Fruit fly (Drosophila melanogaster) whole organism, wandering third instar larva: Measurements from ENCODE around the gene Pak3.

ENCODE experiments used
- Abd-B ChIP-seq: fragments of >200 bp; optimal IDR thresholded peaks from 2 replicates; lab custom pipeline; 2017; ENCODE audit warnings: missing biosample characterization, missing genetic modification characterization
- CG32264 ChIP-seq: fragments of 200-800 bp; sonication (Bioruptor generic); optimal IDR thresholded peaks from 2 replicates; lab custom pipeline; 2016; ENCODE audit warnings: missing biosample characterization, missing genetic modification characterization
- CG9705 ChIP-seq: fragments of 200-800 bp; sonication (Bioruptor generic); optimal IDR thresholded peaks from 2 replicates; lab custom pipeline; 2018; ENCODE audit warnings: missing biosample characterization, mild to moderate bottlenecking, missing genetic modification characterization
- CrebA ChIP-seq: fragments of 200-800 bp; sonication (Bioruptor generic); optimal IDR thresholded peaks from 2 replicates; lab custom pipeline; 2016; ENCODE audit warnings: missing biosample characterization, mild to moderate bottlenecking, missing genetic modification characterization, borderline replicate concordance
- Dfd ChIP-seq: fragments of >200 bp; optimal IDR thresholded peaks from 2 replicates; lab custom pipeline; 2017; ENCODE audit warnings: missing biosample characterization, missing genetic modification characterization
- Dif ChIP-seq: fragments of 200-275, 200-300 bp; sonication (Bioruptor generic); optimal IDR thresholded peaks from 2 replicates; lab custom pipeline; 2018; ENCODE audit warnings: missing biosample characterization, missing genetic modification characterization; ENCODE audit not compliant: partially characterized antibody
- GATAd ChIP-seq: sonication (Bioruptor generic); optimal IDR thresholded peaks from 2 replicates; lab custom pipeline; 2016; ENCODE audit warnings: missing biosample characterization, missing genetic modification characterization
- HLH106 ChIP-seq: fragments of 200-800 bp; optimal IDR thresholded peaks from 3 replicates; lab custom pipeline; 2019; ENCODE audit warnings: missing biosample characterization, mild to moderate bottlenecking, missing genetic modification characterization, moderate library complexity
- Hnf4 ChIP-seq: fragments of 200-800 bp; sonication (Bioruptor generic); optimal IDR thresholded peaks from 2 replicates; lab custom pipeline; 2016; ENCODE audit warnings: missing biosample characterization, mild to moderate bottlenecking, missing genetic modification characterization
- Hr78 ChIP-seq: fragments of >200 bp; optimal IDR thresholded peaks from 2 replicates; lab custom pipeline; 2017; ENCODE audit warnings: missing biosample characterization, missing genetic modification characterization
- Hr83 ChIP-seq: fragments of 200-300 bp; sonication (Bioruptor generic); optimal IDR thresholded peaks from 2 replicates; lab custom pipeline; 2016; ENCODE audit warnings: missing biosample characterization, mild to moderate bottlenecking, missing genetic modification characterization, moderate library complexity; ENCODE audit not compliant: poor library complexity, severe bottlenecking
- Jra ChIP-seq: sonication (Bioruptor generic); optimal IDR thresholded peaks from 2 replicates; lab custom pipeline; 2016; ENCODE audit warnings: missing biosample characterization, missing genetic modification characterization
- Mio ChIP-seq: sonication (Bioruptor generic); optimal IDR thresholded peaks from 2 replicates; lab custom pipeline; 2016; ENCODE audit warnings: missing biosample characterization, missing genetic modification characterization
- Myc ChIP-seq: fragments of >200 bp; optimal IDR thresholded peaks from 2 replicates; lab custom pipeline; 2017
- N ChIP-seq: fragments of >200 bp; optimal IDR thresholded peaks from 2 replicates; lab custom pipeline; 2018; ENCODE audit warnings: missing biosample characterization, missing external identifiers, missing genetic modification characterization
- OdsH ChIP-seq: fragments of 200-800 bp; sonication (Bioruptor generic); optimal IDR thresholded peaks from 2 replicates; lab custom pipeline; 2016; ENCODE audit warnings: missing biosample characterization, mild to moderate bottlenecking, missing genetic modification characterization
- Rel ChIP-seq, 2 experiments: fragments of 200-800 bp; sonication (Bioruptor generic) in 1 of 2; optimal IDR thresholded peaks; 2 replicates in 1 of 2; 3 replicates in 1 of 2; lab custom pipeline; 2016 to 2019; ENCODE audit warnings: mild to moderate bottlenecking in 2 of 2, missing biosample characterization in 2 of 2, missing genetic modification characterization in 2 of 2, moderate library complexity in 1 of 2
- Sp1 ChIP-seq: fragments of 200-800 bp; sonication (Bioruptor generic); optimal IDR thresholded peaks from 3 replicates; lab custom pipeline; 2019; ENCODE audit warnings: missing biosample characterization, mild to moderate bottlenecking, missing genetic modification characterization, moderate library complexity
- Vsx2 ChIP-seq: fragments of 200-300, 225-300 bp; sonication (Bioruptor generic); optimal IDR thresholded peaks from 2 replicates; lab custom pipeline; 2018; ENCODE audit warnings: missing biosample characterization, missing genetic modification characterization; ENCODE audit not compliant: partially characterized antibody
- br ChIP-seq: fragments of 200-800 bp; sonication (Bioruptor generic); optimal IDR thresholded peaks from 2 replicates; lab custom pipeline; 2016; ENCODE audit warnings: missing biosample characterization, missing genetic modification characterization
- brk ChIP-seq: fragments of 200-800 bp; sonication (Bioruptor generic); optimal IDR thresholded peaks from 2 replicates; lab custom pipeline; 2016; ENCODE audit warnings: missing biosample characterization, mild to moderate bottlenecking, missing genetic modification characterization
- dl ChIP-seq, 2 experiments: fragments of 175-275, 200-275 bp in 1 of 2; fragments of 200-275 bp in 1 of 2; sonication (Bioruptor generic); optimal IDR thresholded peaks; lab custom pipeline; 2018; ENCODE audit warnings: mild to moderate bottlenecking in 2 of 2, missing biosample characterization in 2 of 2, missing genetic modification characterization in 2 of 2, moderate library complexity in 2 of 2; ENCODE audit not compliant: partially characterized antibody in 2 of 2, insufficient read depth in 1 of 2
- dmrt93B ChIP-seq: fragments of 200-800 bp; sonication (Bioruptor generic); optimal IDR thresholded peaks from 2 replicates; lab custom pipeline; 2018; ENCODE audit warnings: missing biosample characterization, mild to moderate bottlenecking, missing genetic modification characterization
- dsf ChIP-seq: sonication (Bioruptor generic); optimal IDR thresholded peaks from 2 replicates; lab custom pipeline; 2016; ENCODE audit warnings: missing biosample characterization, missing genetic modification characterization, borderline replicate concordance
- ey ChIP-seq: fragments of 200-800 bp; sonication (Bioruptor generic); optimal IDR thresholded peaks from 2 replicates; lab custom pipeline; 2016; ENCODE audit warnings: missing biosample characterization, missing genetic modification characterization
- foxo ChIP-seq, 2 experiments: fragments of 200-800 bp; sonication (Bioruptor generic); optimal IDR thresholded peaks; 2 replicates in 1 of 2; 3 replicates in 1 of 2; lab custom pipeline; 2016 to 2017; ENCODE audit warnings: missing biosample characterization in 2 of 2, missing genetic modification characterization in 2 of 2
- fru ChIP-seq: fragments of 200-800 bp; sonication (Bioruptor generic); optimal IDR thresholded peaks from 3 replicates; lab custom pipeline; 2016; ENCODE audit warnings: missing biosample characterization, mild to moderate bottlenecking, missing genetic modification characterization
- h ChIP-seq: fragments of 200-800 bp; sonication (Bioruptor generic); optimal IDR thresholded peaks from 3 replicates; lab custom pipeline; 2016; ENCODE audit warnings: missing biosample characterization, mild to moderate bottlenecking, missing genetic modification characterization
- jim ChIP-seq: fragments of 175-275, 200-325 bp; sonication (Bioruptor generic); optimal IDR thresholded peaks from 2 replicates; lab custom pipeline; 2016; ENCODE audit warnings: missing biosample characterization, mild to moderate bottlenecking, missing genetic modification characterization
- lola ChIP-seq: fragments of >200 bp; optimal IDR thresholded peaks from 2 replicates; lab custom pipeline; 2017; ENCODE audit warnings: missing biosample characterization, missing genetic modification characterization
- pan ChIP-seq: fragments of >200 bp; optimal IDR thresholded peaks from 2 replicates; lab custom pipeline; 2017
- psq ChIP-seq: fragments of 200-800 bp; sonication (Bioruptor generic); optimal IDR thresholded peaks from 3 replicates; lab custom pipeline; 2017; ENCODE audit warnings: missing biosample characterization, mild to moderate bottlenecking, missing genetic modification characterization, moderate library complexity
- rgr ChIP-seq: fragments of 200-800 bp; sonication (Bioruptor generic); optimal IDR thresholded peaks from 3 replicates; lab custom pipeline; 2016; ENCODE audit warnings: missing biosample characterization, mild to moderate bottlenecking, missing genetic modification characterization
- sage ChIP-seq: fragments of 200-800 bp; sonication (Bioruptor generic); optimal IDR thresholded peaks from 2 replicates; lab custom pipeline; 2016; ENCODE audit warnings: missing biosample characterization, mild to moderate bottlenecking, missing genetic modification characterization
- sv ChIP-seq: fragments of 200-800 bp; sonication (Bioruptor generic); optimal IDR thresholded peaks from 3 replicates; lab custom pipeline; 2016; ENCODE audit warnings: missing biosample characterization, missing genetic modification characterization
- tai ChIP-seq: sonication (Bioruptor generic); optimal IDR thresholded peaks from 2 replicates; lab custom pipeline; 2016; ENCODE audit warnings: missing biosample characterization, missing genetic modification characterization
- usp ChIP-seq: fragments of >200 bp; optimal IDR thresholded peaks from 2 replicates; lab custom pipeline; 2017; ENCODE audit warnings: missing biosample characterization, missing genetic modification characterization
- woc ChIP-seq: sonication (Bioruptor generic); optimal IDR thresholded peaks from 2 replicates; lab custom pipeline; 2016; ENCODE audit warnings: missing biosample characterization, mild to moderate bottlenecking, missing genetic modification characterization

The Pak3 gene

dm6 chr3R:16442937-16443336 lies 10.7 kb downstream of the Pak3 start, which contains the start of the genes Ttc1 and CG14882 (continued):
- TF ChIP-seq pan (lab: Kevin White, UChicago) (no peak), Hnf4 (GFP tag; lab: Kevin White, UChicago) (no peak), tai (GFP tag; lab: Kevin White, UChicago) (no peak), psq (GFP tag; lab: Kevin White, UChicago) (peak; percentile 83), Sp1 (GFP tag; lab: Kevin White, UChicago) (peak; percentile 75), sage (GFP tag; lab: Kevin White, UChicago) (no peak), rgr (peak; percentile 96), OdsH (peak; percentile 91), sv (peak; percentile 87)

dm6 chr3R:16441367-16441923 lies 12.2 kb downstream of the Pak3 start, which contains the start of gene ema:
Gene ema, minus strand, starts transcription at chr3R:16441661.
- TF ChIP-seq dsf (GFP tag; lab: Kevin White, UChicago) (no peak), Dif (GFP tag; lab: Kevin White, UChicago) (no peak), OdsH (no peak), pan (lab: Kevin White, UChicago) (no peak), sage (GFP tag; lab: Kevin White, UChicago) (no peak), rgr (peak; percentile 16), dmrt93B (no peak), Dfd (GFP tag; lab: Kevin White, UChicago) (no peak), Hr83 (peak; percentile 50), woc (peak; percentile 79), Myc (lab: Kevin White, UChicago) (peak; percentile 28), h (no peak), CG32264 (GFP tag; lab: Kevin White, UChicago) (no peak), N (GFP tag; lab: Kevin White, UChicago) (no peak), Rel (GFP tag; optimal IDR thresholded peaks at IDR 0.05; lab: Kevin White, UChicago) (no peak), Rel (tag; optimal IDR thresholded peaks at IDR 0.05; lab: Kevin White, UChicago) (peak; percentile 45), Hnf4 (GFP tag; lab: Kevin White, UChicago) (no peak), fru (no peak), jim (GFP tag; lab: Kevin White, UChicago) (no peak), Hr78 (GFP tag; lab: Kevin White, UChicago) (no peak), lola (GFP tag; lab: Kevin White, UChicago) (no peak), br (GFP tag; lab: Kevin White, UChicago) (no peak), foxo (GFP tag; optimal IDR thresholded peaks at IDR 0.05; lab: Kevin White, UChicago) (peak in 1 of 2 experiments; percentile 36), CG9705 (peak; percentile 27), tai (GFP tag; lab: Kevin White, UChicago) (no peak), Sp1 (GFP tag; lab: Kevin White, UChicago) (peak; percentile 12), Vsx2 (no peak), ey (GFP tag; lab: Kevin White, UChicago) (peak; percentile 6), Abd-B (GFP tag; lab: Kevin White, UChicago) (no peak), Mio (GFP tag; lab: Kevin White, UChicago) (no peak), GATAd (GFP tag; lab: Kevin White, UChicago) (no peak), CrebA (GFP tag; lab: Kevin White, UChicago) (no peak), sv (peak; percentile 9), usp (GFP tag; lab: Kevin White, UChicago) (no peak), dl (GFP tag; optimal IDR thresholded peaks at IDR 0.05; lab: Kevin White, UChicago; ENCODE audit: insufficient read depth in 1 of 2, partially characterized antibody in 2 of 2) (no peak), brk (GFP tag; lab: Kevin White, UChicago) (no peak), psq (GFP tag; lab: Kevin White, UChicago) (no peak), Jra (GFP tag; lab: Kevin White, UChicago) (no peak), HLH106 (tag; lab: Kevin White, UChicago) (peak; percentile 37)
- TF ChIP-seq, all 38 proteins: peak for 11
